Worm (Caenorhabditis elegans) whole organism, early embryonic: Measurements from ENCODE around the gene F55B11.3.

Experiments used
- F13C5.2 ChIP-seq: sonication (generic microtip); optimal IDR thresholded peaks from 2 replicates; lab custom pipeline; 2017; ENCODE audit warnings: mild to moderate bottlenecking, missing genetic modification characterization, inconsistent platforms, missing compliant biosample characterization
- ama-1 ChIP-seq: fragments of 150-350 bp; optimal IDR thresholded peaks from 2 replicates; lab custom pipeline; 2014
- flt-1 ChIP-seq: fragments of 200-800 bp; sonication (Bioruptor generic); IDR thresholded peaks from 2 replicates; pipeline ENCODE4 v1.3.6; 2022; ENCODE audit warnings: missing genetic modification characterization, missing compliant biosample characterization
- hmbx-1 ChIP-seq: sonication (generic microtip); optimal IDR thresholded peaks from 2 replicates; lab custom pipeline; 2016; ENCODE audit warnings: mild to moderate bottlenecking, missing genetic modification characterization, missing compliant biosample characterization
- hmg-4 ChIP-seq: fragments of 200-800 bp; sonication (Bioruptor generic); optimal IDR thresholded peaks from 2 replicates; lab custom pipeline; 2018; ENCODE audit warnings: mild to moderate bottlenecking, missing genetic modification characterization, missing compliant biosample characterization
- hnd-1 ChIP-seq: sonication (generic microtip); optimal IDR thresholded peaks from 2 replicates; lab custom pipeline; 2016; ENCODE audit warnings: missing genetic modification characterization, missing compliant biosample characterization
- sea-1 ChIP-seq: fragments of 200-800 bp; sonication (Bioruptor generic); conservative IDR thresholded peaks from 2 replicates; pipeline ENCODE4 v1.3.6; 2022; ENCODE audit warnings: missing genetic modification characterization, missing compliant biosample characterization
- tbx-11 ChIP-seq: fragments of 200-800 bp; sonication (Bioruptor generic); IDR thresholded peaks from 2 replicates; pipeline ENCODE4 v1.3.6; 2022; ENCODE audit warnings: missing genetic modification characterization, missing compliant biosample characterization

ce11 chrIV:14414200-14414599 lies 10.3 kb upstream of the F55B11.3 start:
- TF ChIP-seq ama-1 (lab: Kevin White, UChicago) (no peak), hnd-1 (tag; lab: Kevin White, UChicago) (no peak), F13C5.2 (tag; lab: Kevin White, UChicago) (no peak), hmg-4 (GFP tag; lab: Kevin White, UChicago) (no peak), hmbx-1 (tag; lab: Kevin White, UChicago) (no peak), tbx-11 (GFP tag; lab: Robert Waterston, UW) (no peak), flt-1 (GFP tag; lab: Robert Waterston, UW) (no peak), sea-1 (GFP tag; lab: Robert Waterston, UW) (no peak)
